ENCODE assay signal across 1 worm cellular context in genomic region chrII:13736906-13737305, ce11.
TF ChIP-seq lines count a peak whose summit lies in the region.

No protein-coding gene starts in this region.

TF ChIP-seq in whole organism, L1 larva, 84 proteins besides CTCF, POLR2A, EP300 and RAD21 (continued from another document):
- TF ChIP-seq hpl-2 (GFP tag; optimal IDR thresholded peaks at IDR 0.05; lab: Kevin White, UChicago) (no peak), lin-39 (tag; optimal IDR thresholded peaks at IDR 0.05; lab: Kevin White, UChicago) (no peak), nhr-28 (tag; optimal IDR thresholded peaks at IDR 0.05; lab: Kevin White, UChicago) (no peak), F16B12.6 (tag; optimal IDR thresholded peaks at IDR 0.05; lab: Kevin White, UChicago) (no peak), unc-62 (GFP tag; optimal IDR thresholded peaks at IDR 0.05; lab: Kevin White, UChicago) (no peak), vab-15 (tag; optimal IDR thresholded peaks at IDR 0.05; lab: Kevin White, UChicago) (no peak), fos-1 (tag; optimal IDR thresholded peaks at IDR 0.05; lab: Kevin White, UChicago) (no peak)
